Worm (Caenorhabditis elegans) whole organism, L4 larva: Measurements from ENCODE around the gene col-165.

Experiments
- ZK546.5 ChIP-seq, 2 experiments: sonication (generic microtip); optimal IDR thresholded peaks; 2 replicates each; lab custom pipeline; 2017; ENCODE audit warnings: missing biosample characterization in 2 of 2, missing genetic modification characterization in 2 of 2
- arid-1 ChIP-seq: fragments of 200-800 bp; sonication (Bioruptor generic); conservative IDR thresholded peaks from 2 replicates; pipeline ENCODE4 v1.3.6; 2022; ENCODE audit warnings: missing genetic modification reagents, missing genetic modification characterization, missing compliant biosample characterization
- nhr-76 ChIP-seq: fragments of 150-350 bp; optimal IDR thresholded peaks from 2 replicates; lab custom pipeline; 2014; ENCODE audit warnings: missing biosample characterization, missing genetic modification characterization

ce11 chrX:4362522-4362921, 9.1 kb downstream of the col-165 start, which contains the start of gene F14H12.7:
- TF ChIP-seq nhr-76 (tag; lab: Kevin White, UChicago) (no peak), ZK546.5 (tag; optimal IDR thresholded peaks at IDR 0.05; lab: Kevin White, UChicago) (no peak), arid-1 (GFP tag; lab: Robert Waterston, UW) (no peak)
